Worm (Caenorhabditis elegans): ENCODE results near the gene ttr-18.

The ttr-18 gene

ce11 chrII:11455140-11455539 is 31.4 kb downstream of the ttr-18 start:
- no peak for TF ChIP-seq eyg-1 (tag; optimal IDR thresholded peaks at IDR 0.05)
- TF ChIP-seq ceh-31 (tag; optimal IDR thresholded peaks at IDR 0.05): no peak
- TF ChIP-seq K02D7.2 (tag; optimal IDR thresholded peaks at IDR 0.05): no peak
- no peak for TF ChIP-seq tbx-2 (tag; optimal IDR thresholded peaks at IDR 0.05)
- TF ChIP-seq hlh-30 (tag; optimal IDR thresholded peaks at IDR 0.05; ENCODE audit: insufficient read depth): no peak
- TF ChIP-seq odd-2 (tag; optimal IDR thresholded peaks at IDR 0.05): no peak
- no peak for TF ChIP-seq pha-2 (tag; optimal IDR thresholded peaks at IDR 0.05)
- no peak for TF ChIP-seq T23F11.4 (GFP tag; optimal IDR thresholded peaks at IDR 0.05)
- no peak for TF ChIP-seq syd-9 (tag; optimal IDR thresholded peaks at IDR 0.05)
- TF ChIP-seq pax-1 (tag; optimal IDR thresholded peaks at IDR 0.05): no peak
- TF ChIP-seq che-1 (tag; optimal IDR thresholded peaks at IDR 0.05): no peak
- no peak for TF ChIP-seq pat-9 (tag; optimal IDR thresholded peaks at IDR 0.05)
- no peak for TF ChIP-seq ets-4 (tag; optimal IDR thresholded peaks at IDR 0.05)
- no peak for TF ChIP-seq nhr-11 (tag; optimal IDR thresholded peaks at IDR 0.05)
- TF ChIP-seq pqm-1 (tag; optimal IDR thresholded peaks at IDR 0.05): no peak
- TF ChIP-seq hlh-15 (tag; optimal IDR thresholded peaks at IDR 0.05): no peak
- no peak for TF ChIP-seq C38D4.7 (GFP tag; optimal IDR thresholded peaks at IDR 0.05)

- no peak for TF ChIP-seq K09A11.1 (tag; optimal IDR thresholded peaks at IDR 0.05; ENCODE audit: insufficient read depth)
- no peak for TF ChIP-seq sox-4 (tag; optimal IDR thresholded peaks at IDR 0.05)
- TF ChIP-seq K02D7.2 (tag; optimal IDR thresholded peaks at IDR 0.05): no peak
- TF ChIP-seq unc-3 (GFP tag; conservative IDR thresholded peaks at IDR 0.05): no peak
- no peak for TF ChIP-seq unc-3 (tag; optimal IDR thresholded peaks at IDR 0.05)
- no peak for TF ChIP-seq pros-1 (tag; optimal IDR thresholded peaks at IDR 0.05)
- no peak for TF ChIP-seq pha-2 (tag; optimal IDR thresholded peaks at IDR 0.05)
- TF ChIP-seq npax-4 (tag; optimal IDR thresholded peaks at IDR 0.05): no peak
- TF ChIP-seq sdc-2 (tag; optimal IDR thresholded peaks at IDR 0.05): no peak
- TF ChIP-seq unc-86 (tag; optimal IDR thresholded peaks at IDR 0.05): no peak
- no peak for TF ChIP-seq gmeb-2 (tag; optimal IDR thresholded peaks at IDR 0.05)
- TF ChIP-seq hlh-15 (tag; optimal IDR thresholded peaks at IDR 0.05): no peak
- TF ChIP-seq ceh-18 (tag; optimal IDR thresholded peaks at IDR 0.05): no peak
- TF ChIP-seq ceh-34 (tag; optimal IDR thresholded peaks at IDR 0.05): no peak
- TF ChIP-seq hlh-6 (tag; optimal IDR thresholded peaks at IDR 0.05): no peak
- no peak for TF ChIP-seq C08G9.2 (tag; optimal IDR thresholded peaks at IDR 0.05)
- TF ChIP-seq lim-6 (tag; optimal IDR thresholded peaks at IDR 0.05): no peak
- TF ChIP-seq elt-2 (tag; optimal IDR thresholded peaks at IDR 0.05): no peak
- TF ChIP-seq odd-2 (tag; optimal IDR thresholded peaks at IDR 0.05): no peak
Observed at ce11 chrII:11453639-11454038, 32.9 kb downstream of the ttr-18 start.

ce11 chrII:11453025-11453424 is 33.5 kb downstream of the ttr-18 start, which contains the start of gene rsp-1:
rsp-1 (plus strand) TSS chrII:11453362.
- peak; percentile 45 for TF ChIP-seq syd-9 (tag; optimal IDR thresholded peaks at IDR 0.05)
- TF ChIP-seq sdc-2 (tag; optimal IDR thresholded peaks at IDR 0.05): peak; percentile 46
- peak; percentile 78 for TF ChIP-seq ceh-31 (tag; optimal IDR thresholded peaks at IDR 0.05)
- TF ChIP-seq gmeb-2 (tag; optimal IDR thresholded peaks at IDR 0.05): peak; percentile 35
- TF ChIP-seq pax-1 (tag; optimal IDR thresholded peaks at IDR 0.05): no peak
- peak; percentile 37 for TF ChIP-seq Y22D7AL.16 (tag; optimal IDR thresholded peaks at IDR 0.05)
- no peak for TF ChIP-seq hlh-15 (tag; optimal IDR thresholded peaks at IDR 0.05)
- peak; percentile 47 for TF ChIP-seq ceh-30 (tag; optimal IDR thresholded peaks at IDR 0.05)
- peak; percentile 19 for TF ChIP-seq C08G9.2 (tag; optimal IDR thresholded peaks at IDR 0.05)
- no peak for TF ChIP-seq unc-3 (GFP tag; conservative IDR thresholded peaks at IDR 0.05)
- peak; percentile 66 for TF ChIP-seq unc-3 (tag; optimal IDR thresholded peaks at IDR 0.05)
- peak; percentile 42 for TF ChIP-seq pag-3 (tag; optimal IDR thresholded peaks at IDR 0.05; ENCODE audit: borderline replicate concordance)
- peak; percentile 77 for TF ChIP-seq ceh-18 (tag; optimal IDR thresholded peaks at IDR 0.05)
- peak; percentile 36 for TF ChIP-seq ceh-6 (GFP tag; optimal IDR thresholded peaks at IDR 0.05)
- TF ChIP-seq fkh-6 (tag; optimal IDR thresholded peaks at IDR 0.05): peak; percentile 33
- no peak for TF ChIP-seq eyg-1 (tag; optimal IDR thresholded peaks at IDR 0.05)
- no peak for TF ChIP-seq dmd-4 (tag; optimal IDR thresholded peaks at IDR 0.05; ENCODE audit: borderline replicate concordance)
- TF ChIP-seq ama-1 (optimal IDR thresholded peaks at IDR 0.05): no peak
- peak; percentile 43 for TF ChIP-seq ceh-2 (tag; optimal IDR thresholded peaks at IDR 0.05)
- peak; percentile 48 for TF ChIP-seq ceh-14 (tag; optimal IDR thresholded peaks at IDR 0.05)
- TF ChIP-seq ceh-48 (tag; optimal IDR thresholded peaks at IDR 0.05): peak; percentile 88
- TF ChIP-seq nfya-1 (tag; optimal IDR thresholded peaks at IDR 0.05): peak; percentile 80
- TF ChIP-seq pha-4 (tag; optimal IDR thresholded peaks at IDR 0.05): no peak
- peak; percentile 49 for TF ChIP-seq madf-2 (tag; optimal IDR thresholded peaks at IDR 0.05)
- peak; percentile 69 for TF ChIP-seq ref-2 (tag; optimal IDR thresholded peaks at IDR 0.05)
- TF ChIP-seq ceh-22 (tag; optimal IDR thresholded peaks at IDR 0.05): no peak
- TF ChIP-seq ets-4 (tag; optimal IDR thresholded peaks at IDR 0.05): peak; percentile 18
- no peak for TF ChIP-seq elt-4 (tag; optimal IDR thresholded peaks at IDR 0.05)
- peak; percentile 77 for TF ChIP-seq tbx-2 (tag; optimal IDR thresholded peaks at IDR 0.05)
- TF ChIP-seq unc-55 (GFP tag; optimal IDR thresholded peaks at IDR 0.05): peak; percentile 34
- peak; percentile 49 for TF ChIP-seq pat-9 (tag; optimal IDR thresholded peaks at IDR 0.05)
